Worm (Caenorhabditis elegans): ENCODE results near the gene C43F9.5.
A peak's percentile ranks its signal among the peaks of the same experiment; 100 is the strongest.

The C43F9.5 gene

DNA sequence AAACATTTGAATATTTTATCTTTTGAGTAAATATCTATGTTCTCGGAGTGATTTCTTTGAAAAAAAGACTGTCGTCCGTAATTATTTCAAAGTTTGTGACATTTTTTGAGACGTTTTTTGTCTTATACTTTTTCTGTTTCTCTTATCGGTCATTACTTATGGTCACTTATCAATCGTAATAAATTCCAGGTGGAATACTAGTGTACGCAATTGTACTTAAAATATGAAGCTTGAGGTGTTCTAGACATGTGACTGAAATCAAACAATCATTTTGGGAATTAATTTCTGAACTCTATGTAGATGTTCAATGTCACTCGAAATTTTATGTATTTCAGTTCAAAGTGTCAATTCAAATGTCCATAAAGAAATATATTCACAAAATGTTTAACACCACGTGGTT, 48.3 kb downstream of the C43F9.5 start:
- TF ChIP-seq elt-2 (tag; optimal IDR thresholded peaks at IDR 0.05): peak; percentile 52
- TF ChIP-seq ceh-63 (GFP tag; optimal IDR thresholded peaks at IDR 0.05): no peak
